Worm (Caenorhabditis elegans): Measurements from ENCODE around the gene T21H3.5.

Gene T21H3.5

ce11 chrV:1153925-1154324, 10.2 kb downstream of the T21H3.5 start:
- peak; percentile 42; the same call in 1 of the 2 replicates for TF ChIP-seq dmd-9 (GFP tag; IDR thresholded peaks at IDR 0.05)
- 0 out of 2 replicates have a peak, but pooled peaks have one; percentile 24 for TF ChIP-seq madf-9 (GFP tag; conservative IDR thresholded peaks at IDR 0.05)
- TF ChIP-seq spr-1 (tag; optimal IDR thresholded peaks at IDR 0.05) = no peak
- peak; percentile 64 for TF ChIP-seq egl-43 (GFP tag; IDR thresholded peaks at IDR 0.05)
- TF ChIP-seq Y75B8A.6 (GFP tag; IDR thresholded peaks at IDR 0.05) = no peak
- TF ChIP-seq mxl-2 (GFP tag; conservative IDR thresholded peaks at IDR 0.05) = no peak
- TF ChIP-seq lin-39 (tag; optimal IDR thresholded peaks at IDR 0.05) = no peak
- TF ChIP-seq dve-1 (tag; optimal IDR thresholded peaks at IDR 0.05; ENCODE audit: insufficient read depth) = peak; percentile 72
- peak; percentile 60 for TF ChIP-seq mes-2 (tag; optimal IDR thresholded peaks at IDR 0.05; ENCODE audit: poor library complexity, severe bottlenecking)
- no peak for TF ChIP-seq aha-1 (tag)
- no peak for TF ChIP-seq unc-39 (tag; optimal IDR thresholded peaks at IDR 0.05)
- peak in 1 of 2 experiments; percentile 66 for TF ChIP-seq hif-1 (tag; optimal IDR thresholded peaks at IDR 0.05)
- peak in 1 of 2 experiments; percentile 41 for TF ChIP-seq lsy-2 (tag; optimal IDR thresholded peaks at IDR 0.05)
- TF ChIP-seq tag-97 (GFP tag; IDR thresholded peaks at IDR 0.05) = no peak
- TF ChIP-seq nhr-111 (GFP tag; optimal IDR thresholded peaks at IDR 0.05) = no peak
- TF ChIP-seq ces-1 (GFP tag; optimal IDR thresholded peaks at IDR 0.05) = no peak
- peak; percentile 49 for TF ChIP-seq dmd-6 (GFP tag; IDR thresholded peaks at IDR 0.05)
- TF ChIP-seq F10B5.3 (tag; optimal IDR thresholded peaks at IDR 0.05) = no peak
- no peak for TF ChIP-seq nhr-6 (tag; optimal IDR thresholded peaks at IDR 0.05)
- TF ChIP-seq pha-4 (GFP tag; IDR thresholded peaks at IDR 0.05) = no peak; the same call in 1 of the 2 replicates
- no peak for TF ChIP-seq pha-4 (tag; optimal IDR thresholded peaks at IDR 0.05)
- peak; percentile 67 for TF ChIP-seq rbr-2 (tag; optimal IDR thresholded peaks at IDR 0.05)
- TF ChIP-seq nhr-28 (tag; optimal IDR thresholded peaks at IDR 0.05) = no peak
- TF ChIP-seq tra-1 (GFP tag; IDR thresholded peaks at IDR 0.05) = peak; percentile 57; the same call in 1 of the 2 replicates
- TF ChIP-seq nhr-41 (GFP tag; IDR thresholded peaks at IDR 0.05) = no peak
- peak; percentile 22 for TF ChIP-seq nhr-102 (tag; optimal IDR thresholded peaks at IDR 0.05)
- TF ChIP-seq set-16 (GFP tag; IDR thresholded peaks at IDR 0.05) = peak; percentile 67
- TF ChIP-seq lir-3 (tag; optimal IDR thresholded peaks at IDR 0.05) = no peak
- no peak for TF ChIP-seq dmd-8 (GFP tag; IDR thresholded peaks at IDR 0.05)
- TF ChIP-seq hlh-30 (tag; optimal IDR thresholded peaks at IDR 0.05; ENCODE audit: insufficient read depth) = peak; percentile 60
- TF ChIP-seq cey-2 (tag; optimal IDR thresholded peaks at IDR 0.05; ENCODE audit: borderline replicate concordance, insufficient read depth) = no peak
- 0 out of 2 replicates have a peak, but pooled peaks have one; percentile 22 for TF ChIP-seq php-3 (GFP tag; IDR thresholded peaks at IDR 0.05)
- TF ChIP-seq ztf-11 (tag; optimal IDR thresholded peaks at IDR 0.05) = no peak
- peak in 1 of 2 experiments; percentile 71 for TF ChIP-seq mdl-1 (tag; optimal IDR thresholded peaks at IDR 0.05)
- peak; percentile 28; the same call in 1 of the 2 replicates for TF ChIP-seq snpc-1.2 (GFP tag; IDR thresholded peaks at IDR 0.05)
- no peak for TF ChIP-seq ama-1 (optimal IDR thresholded peaks at IDR 0.05)
- 0 out of 2 replicates have a peak, but pooled peaks have one; percentile 44 for TF ChIP-seq ceh-20 (GFP tag; IDR thresholded peaks at IDR 0.05)
- TF ChIP-seq arid-1 (GFP tag; conservative IDR thresholded peaks at IDR 0.05) = 0 out of 2 replicates have a peak, but pooled peaks have one; percentile 20
- TF ChIP-seq Y105C5A.15 (GFP tag; IDR thresholded peaks at IDR 0.05) = no peak
- TF ChIP-seq mxl-3 (GFP tag; optimal IDR thresholded peaks at IDR 0.05) = peak; percentile 65
- no peak for TF ChIP-seq lin-1 (GFP tag; IDR thresholded peaks at IDR 0.05)
- TF ChIP-seq lin-38 (GFP tag; IDR thresholded peaks at IDR 0.05) = peak; percentile 22; the same call in 1 of the 2 replicates
- no peak for TF ChIP-seq gei-8 (GFP tag; optimal IDR thresholded peaks at IDR 0.05)
- TF ChIP-seq dpl-1 (GFP tag; optimal IDR thresholded peaks at IDR 0.05) = peak; percentile 5
- no peak for TF ChIP-seq ZK337.2 (GFP tag; IDR thresholded peaks at IDR 0.05)
- TF ChIP-seq F49E8.2 (tag; optimal IDR thresholded peaks at IDR 0.05; ENCODE audit: borderline replicate concordance) = no peak
- TF ChIP-seq Y5F2A.4 (GFP tag; optimal IDR thresholded peaks at IDR 0.05) = no peak
- TF ChIP-seq snpc-4 (tag; optimal IDR thresholded peaks at IDR 0.05) = no peak
- peak; percentile 65 for TF ChIP-seq mep-1 (tag; optimal IDR thresholded peaks at IDR 0.05)
- no peak for TF ChIP-seq T20F7.1 (GFP tag; optimal IDR thresholded peaks at IDR 0.05)
